Worm (Caenorhabditis elegans): ENCODE results near the gene cyp-34A5.

Gene cyp-34A5

DNA sequence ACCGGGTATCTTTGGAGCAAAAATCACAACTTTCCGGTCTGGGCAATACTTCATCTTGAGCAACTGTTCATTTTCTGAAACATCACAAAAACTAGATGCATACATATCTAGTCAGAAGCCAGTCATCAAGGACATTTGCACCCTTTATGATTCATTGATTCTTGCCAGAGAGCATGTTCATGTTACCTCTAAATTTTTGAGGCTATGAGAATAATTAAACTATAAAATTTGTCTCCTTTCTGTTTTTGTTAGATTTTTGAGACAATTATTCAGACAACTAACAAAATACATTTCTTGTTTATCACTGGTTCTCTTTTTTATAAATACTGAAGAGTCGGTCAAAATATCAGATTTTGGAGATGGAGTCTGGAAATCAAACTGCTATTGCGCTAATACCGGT is 41.0 kb downstream of the cyp-34A5 start, which contains the start of gene srx-67:
Gene srx-67, plus strand, starts transcription at position 301 of the 400 bp plus-strand sequence.
- no peak for TF ChIP-seq mdl-1 (tag; optimal IDR thresholded peaks at IDR 0.05)
- no peak for TF ChIP-seq fkh-10 (GFP tag; optimal IDR thresholded peaks at IDR 0.05)
- no peak for TF ChIP-seq zag-1 (tag; optimal IDR thresholded peaks at IDR 0.05)
- TF ChIP-seq ceh-16 (tag; optimal IDR thresholded peaks at IDR 0.05) = no peak
- no peak for TF ChIP-seq jun-1 (tag; optimal IDR thresholded peaks at IDR 0.05)
- TF ChIP-seq unc-39 (tag; optimal IDR thresholded peaks at IDR 0.05) = no peak
- no peak for TF ChIP-seq hmg-11 (tag; optimal IDR thresholded peaks at IDR 0.05)
- no peak for TF ChIP-seq snpc-4 (tag; optimal IDR thresholded peaks at IDR 0.05)
- no peak for TF ChIP-seq skn-1 (tag; optimal IDR thresholded peaks at IDR 0.05)
- no peak for TF ChIP-seq nhr-67 (tag; optimal IDR thresholded peaks at IDR 0.05)
- TF ChIP-seq nhr-11 (tag; optimal IDR thresholded peaks at IDR 0.05) = no peak
- no peak for TF ChIP-seq ztf-11 (tag; optimal IDR thresholded peaks at IDR 0.05)
- no peak for TF ChIP-seq ZK546.5 (tag; optimal IDR thresholded peaks at IDR 0.05)
- no peak for TF ChIP-seq ama-1 (optimal IDR thresholded peaks at IDR 0.05)
- TF ChIP-seq unc-62 (GFP tag; optimal IDR thresholded peaks at IDR 0.05) = no peak

DNA sequence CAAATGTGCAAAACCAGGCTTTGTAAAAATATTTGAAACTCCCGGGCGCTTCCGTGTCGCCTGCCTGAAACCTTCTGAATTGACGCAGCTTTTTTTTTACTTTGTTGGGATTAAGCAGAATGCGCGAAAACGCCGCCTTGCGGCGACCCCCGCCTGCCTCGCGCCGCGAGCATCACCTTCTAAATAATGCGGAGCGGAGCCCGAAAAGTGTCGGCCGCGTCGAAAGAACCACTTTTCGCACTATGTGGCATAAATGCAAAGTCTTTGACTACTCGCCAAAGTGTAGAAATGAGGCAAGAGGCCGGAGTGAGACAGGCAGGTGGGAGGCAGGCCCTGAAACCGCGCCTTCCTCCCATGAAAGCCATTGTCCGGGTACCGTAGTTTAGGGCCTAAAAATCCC is 44.4 kb downstream of the cyp-34A5 start:
- TF ChIP-seq nhr-76 (tag; optimal IDR thresholded peaks at IDR 0.05) (no peak), ceh-82 (tag; optimal IDR thresholded peaks at IDR 0.05) (no peak), fkh-2 (tag; optimal IDR thresholded peaks at IDR 0.05) (no peak)

DNA sequence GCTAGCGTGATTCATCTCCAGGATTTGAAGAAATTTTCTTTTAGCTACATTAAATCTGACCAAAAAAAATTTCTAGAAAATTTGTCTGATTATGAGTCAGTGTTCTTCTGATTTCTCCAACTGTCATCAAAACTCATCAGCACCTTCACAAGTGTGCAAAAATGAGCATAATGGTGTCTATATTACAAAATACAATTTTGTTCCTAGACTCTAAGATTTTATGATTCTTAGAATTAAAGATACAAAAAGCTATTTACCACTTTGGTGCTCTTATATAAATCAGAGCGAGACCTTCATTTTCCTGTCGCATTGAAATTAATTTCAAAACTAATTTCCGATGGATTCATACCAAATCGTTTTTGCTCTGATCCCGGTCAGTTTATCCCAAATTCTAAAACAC is 45.0 kb downstream of the cyp-34A5 start, which contains the start of gene srx-68:
Gene srx-68, plus strand, starts transcription at position 301 of the 400 bp plus-strand sequence.
- TF ChIP-seq elt-1 (tag; optimal IDR thresholded peaks at IDR 0.05) (no peak), snpc-4 (tag; optimal IDR thresholded peaks at IDR 0.05) (no peak), unc-62 (GFP tag; optimal IDR thresholded peaks at IDR 0.05) (no peak), ceh-82 (tag; optimal IDR thresholded peaks at IDR 0.05) (no peak), aly-2 (tag; optimal IDR thresholded peaks at IDR 0.05) (no peak), ztf-11 (tag; optimal IDR thresholded peaks at IDR 0.05) (no peak), ceh-9 (tag; optimal IDR thresholded peaks at IDR 0.05) (no peak), hmg-11 (tag; optimal IDR thresholded peaks at IDR 0.05) (no peak), ama-1 (optimal IDR thresholded peaks at IDR 0.05) (no peak), egl-27 (tag; optimal IDR thresholded peaks at IDR 0.05) (no peak), ztf-4 (tag; optimal IDR thresholded peaks at IDR 0.05) (no peak), zag-1 (tag; optimal IDR thresholded peaks at IDR 0.05) (no peak), egl-5 (tag; optimal IDR thresholded peaks at IDR 0.05) (no peak), nfya-1 (tag; optimal IDR thresholded peaks at IDR 0.05; ENCODE audit: insufficient read depth) (no peak), pqm-1 (tag; optimal IDR thresholded peaks at IDR 0.05) (no peak), elt-2 (tag; optimal IDR thresholded peaks at IDR 0.05) (no peak)

ce11 chrV:3905841-3906240 is 51.7 kb downstream of the cyp-34A5 start, which contains the start of gene nhr-156:
Gene nhr-156 (plus strand): TSS chrV:3906106.
- TF ChIP-seq sea-2 (GFP tag; optimal IDR thresholded peaks at IDR 0.05) = no peak
- TF ChIP-seq nhr-12 (tag; optimal IDR thresholded peaks at IDR 0.05) = no peak
- no peak for TF ChIP-seq fkh-2 (tag; optimal IDR thresholded peaks at IDR 0.05)
- no peak for TF ChIP-seq skn-1 (tag; optimal IDR thresholded peaks at IDR 0.05)
- TF ChIP-seq nhr-23 (tag; optimal IDR thresholded peaks at IDR 0.05) = no peak
- TF ChIP-seq nhr-237 (tag; optimal IDR thresholded peaks at IDR 0.05) = no peak
- TF ChIP-seq eor-1 (tag; optimal IDR thresholded peaks at IDR 0.05) = no peak
- TF ChIP-seq mdl-1 (tag; optimal IDR thresholded peaks at IDR 0.05) = no peak
- TF ChIP-seq R02D3.7 (tag; optimal IDR thresholded peaks at IDR 0.05) = no peak
- no peak for TF ChIP-seq aly-2 (tag; optimal IDR thresholded peaks at IDR 0.05)
- no peak for TF ChIP-seq elt-1 (tag; optimal IDR thresholded peaks at IDR 0.05)

Data from whole organism, L3 larva.